Fruit fly (Drosophila melanogaster) whole organism, embryonic: ENCODE measurements around the gene CG8420.
A peak's percentile ranks its signal among the peaks of the same experiment; 100 is the strongest.

Source experiments
- BEAF-32 ChIP-seq: fragments of 200-800 bp; sonication (Bioruptor generic); optimal IDR thresholded peaks from 3 replicates; lab custom pipeline; 2017; ENCODE audit warnings: missing biosample characterization, missing genetic modification characterization, mild to moderate bottlenecking, moderate library complexity, missing genetic modification reagents
- Blimp-1 ChIP-seq: fragments of 200-800 bp; sonication (Bioruptor generic); optimal IDR thresholded peaks from 3 replicates; lab custom pipeline; 2018; ENCODE audit warnings: missing biosample characterization, missing genetic modification characterization, mild to moderate bottlenecking, moderate library complexity, missing genetic modification reagents
- CG11398 ChIP-seq: fragments of 200-800 bp; sonication (Bioruptor generic); optimal IDR thresholded peaks from 2 replicates; lab custom pipeline; 2016; ENCODE audit warnings: missing biosample characterization, missing genetic modification characterization
- CG11504 ChIP-seq: fragments of 200-800 bp; sonication (Bioruptor generic); optimal IDR thresholded peaks from 3 replicates; lab custom pipeline; 2019; ENCODE audit warnings: missing biosample characterization, mild to moderate bottlenecking, missing genetic modification characterization, moderate library complexity
- CG11560 ChIP-seq: fragments of 200-800 bp; sonication (Bioruptor generic); IDR thresholded peaks from 3 replicates; pipeline ENCODE4 v1.3.6; 2022; ENCODE audit warnings: missing biosample characterization, missing genetic modification characterization
- CG13287 ChIP-seq: fragments of 200-800 bp; sonication (Bioruptor generic); IDR thresholded peaks from 2 replicates; pipeline ENCODE4 v1.3.6; 2022; ENCODE audit warnings: missing biosample characterization, missing genetic modification characterization; ENCODE audit not compliant: partially characterized antibody
- CG15011 ChIP-seq: fragments of 200-800 bp; sonication (Bioruptor generic); optimal IDR thresholded peaks from 3 replicates; lab custom pipeline; 2018; ENCODE audit warnings: missing biosample characterization, mild to moderate bottlenecking, missing genetic modification characterization
- CG15601 ChIP-seq: fragments of 200-800 bp; sonication (Bioruptor generic); optimal IDR thresholded peaks from 3 replicates; lab custom pipeline; 2019; ENCODE audit warnings: missing biosample characterization, mild to moderate bottlenecking, missing genetic modification characterization, moderate library complexity
- CG16813 ChIP-seq: fragments of 200-800 bp; sonication (Bioruptor generic); IDR thresholded peaks from 3 replicates; pipeline ENCODE4 v1.3.6; 2022; ENCODE audit warnings: missing biosample characterization, missing genetic modification characterization; ENCODE audit not compliant: partially characterized antibody
- CG17361 ChIP-seq: fragments of 200-800 bp; sonication (Bioruptor generic); IDR thresholded peaks from 3 replicates; pipeline ENCODE4 v1.3.6; 2022; ENCODE audit warnings: missing biosample characterization, missing genetic modification characterization
- CG18619 ChIP-seq: fragments of 200-800 bp; sonication (Bioruptor generic); optimal IDR thresholded peaks from 3 replicates; lab custom pipeline; 2017; ENCODE audit warnings: missing biosample characterization, mild to moderate bottlenecking, missing genetic modification characterization
- CG34224 ChIP-seq: fragments of 200-800 bp; sonication (Bioruptor generic); IDR thresholded peaks from 3 replicates; pipeline ENCODE4 v1.3.6; 2022; ENCODE audit warnings: missing biosample characterization, missing genetic modification characterization; ENCODE audit not compliant: partially characterized antibody
- CG8944 ChIP-seq: fragments of 200-800 bp; sonication (Bioruptor generic); optimal IDR thresholded peaks from 3 replicates; lab custom pipeline; 2016; ENCODE audit warnings: missing biosample characterization, missing genetic modification characterization
- CG9876 ChIP-seq: fragments of 200-800 bp; sonication (Bioruptor generic); optimal IDR thresholded peaks from 2 replicates; lab custom pipeline; 2016; ENCODE audit warnings: missing biosample characterization, missing genetic modification characterization
- CTCF ChIP-seq: fragments of 200-800 bp; sonication (Bioruptor generic); optimal IDR thresholded peaks from 2 replicates; lab custom pipeline; 2017; ENCODE audit warnings: missing biosample characterization, mild to moderate bottlenecking, missing genetic modification characterization, moderate library complexity
- Dbx ChIP-seq: fragments of 200-800 bp; sonication (Bioruptor generic); IDR thresholded peaks from 3 replicates; pipeline ENCODE4 v1.3.6; 2022; ENCODE audit warnings: missing biosample characterization, missing genetic modification characterization
- Dek ChIP-seq: fragments of 200-800 bp; sonication (Bioruptor generic); optimal IDR thresholded peaks from 3 replicates; lab custom pipeline; 2019; ENCODE audit warnings: missing biosample characterization, mild to moderate bottlenecking, missing genetic modification characterization, moderate library complexity
- Dll ChIP-seq: fragments of 200-800 bp; sonication (Bioruptor generic); IDR thresholded peaks from 4 replicates; pipeline ENCODE4 v1.3.6; 2022; ENCODE audit warnings: missing biosample characterization, missing genetic modification characterization; ENCODE audit not compliant: partially characterized antibody
- E2f2 ChIP-seq: fragments of 200-800 bp; sonication (Bioruptor generic); IDR thresholded peaks from 2 replicates; pipeline ENCODE4 v1.3.6; 2022; ENCODE audit warnings: missing biosample characterization, missing genetic modification characterization
- ERR ChIP-seq: fragments of 200-800 bp; sonication (Bioruptor generic); optimal IDR thresholded peaks from 2 replicates; lab custom pipeline; 2016; ENCODE audit warnings: missing biosample characterization, missing genetic modification characterization
- HLH54F ChIP-seq: fragments of 200-800 bp; sonication (Bioruptor generic); optimal IDR thresholded peaks from 3 replicates; lab custom pipeline; 2016; ENCODE audit warnings: missing biosample characterization, missing genetic modification characterization
- HLHmδ ChIP-seq: fragments of 200-800 bp; sonication (Bioruptor generic); optimal IDR thresholded peaks from 2 replicates; lab custom pipeline; 2018; ENCODE audit warnings: missing biosample characterization, mild to moderate bottlenecking, missing genetic modification characterization, moderate library complexity
- MBD-R2 ChIP-seq: fragments of 200-800 bp; sonication (Bioruptor generic); IDR thresholded peaks from 2 replicates; pipeline ENCODE4 v1.3.6; 2022; ENCODE audit warnings: missing biosample characterization, missing genetic modification characterization
- NK7.1 ChIP-seq: fragments of 200-800 bp; sonication (Bioruptor generic); optimal IDR thresholded peaks from 3 replicates; lab custom pipeline; 2016; ENCODE audit warnings: missing biosample characterization, missing genetic modification characterization
- Rx ChIP-seq: fragments of 200-800 bp; sonication (Bioruptor generic); IDR thresholded peaks from 2 replicates; pipeline ENCODE4 v1.3.6; 2022; ENCODE audit warnings: missing biosample characterization, missing genetic modification characterization
- bcd ChIP-seq: fragments of 200-800 bp; sonication (Bioruptor generic); optimal IDR thresholded peaks from 2 replicates; lab custom pipeline; 2017; ENCODE audit warnings: missing biosample characterization, mild to moderate bottlenecking, missing genetic modification characterization
- cwo ChIP-seq: fragments of 200-800 bp; sonication (Bioruptor generic); optimal IDR thresholded peaks from 3 replicates; lab custom pipeline; 2017; ENCODE audit warnings: missing biosample characterization, missing genetic modification characterization, mild to moderate bottlenecking, moderate library complexity, missing genetic modification reagents
- danr ChIP-seq: fragments of 200-800 bp; sonication (Bioruptor generic); IDR thresholded peaks from 2 replicates; pipeline ENCODE4 v1.3.6; 2022; ENCODE audit warnings: missing biosample characterization, missing genetic modification characterization
- dati ChIP-seq: fragments of 200-800 bp; sonication (Bioruptor generic); IDR thresholded peaks from 2 replicates; pipeline ENCODE4 v1.3.6; 2022; ENCODE audit warnings: missing biosample characterization, missing genetic modification characterization
- dimm ChIP-seq: fragments of 200-800 bp; sonication (Bioruptor generic); IDR thresholded peaks from 2 replicates; pipeline ENCODE4 v1.3.6; 2022; ENCODE audit warnings: missing biosample characterization, missing genetic modification characterization
- en ChIP-seq: fragments of 200-800 bp; sonication (Bioruptor generic); optimal IDR thresholded peaks from 2 replicates; lab custom pipeline; 2016; ENCODE audit warnings: missing biosample characterization, missing genetic modification characterization
- h ChIP-seq: fragments of >200 bp; optimal IDR thresholded peaks from 2 replicates; lab custom pipeline; 2017
- hb ChIP-seq: fragments of 200-800 bp; sonication (Bioruptor generic); IDR thresholded peaks from 3 replicates; pipeline ENCODE4 v1.3.6; 2022; ENCODE audit warnings: missing biosample characterization, missing genetic modification characterization; ENCODE audit not compliant: partially characterized antibody
- hth ChIP-seq: fragments of >200 bp; optimal IDR thresholded peaks from 2 replicates; lab custom pipeline; 2017; ENCODE audit warnings: inconsistent platforms
- inv ChIP-seq: fragments of 200-800 bp; sonication (Bioruptor generic); IDR thresholded peaks from 2 replicates; pipeline ENCODE4 v1.3.6; 2022; ENCODE audit warnings: missing biosample characterization, missing genetic modification characterization; ENCODE audit not compliant: partially characterized antibody
- lov ChIP-seq, 2 experiments: fragments of 200-800 bp in 1 of 2; fragments of >200 bp in 1 of 2; sonication (Bioruptor generic) in 1 of 2; IDR thresholded peaks in 1 of 2; optimal IDR thresholded peaks in 1 of 2; 2 replicates in 1 of 2; 3 replicates in 1 of 2; pipeline versions ENCODE4 v1.3.6 to Lab custom; 2017 to 2022; ENCODE audit warnings: missing biosample characterization in 1 of 2, missing genetic modification characterization in 1 of 2
- pan ChIP-seq, 4 experiments: fragments of >200 bp in 3 of 4; fragments of 200-800 bp in 1 of 4; sonication (Bioruptor generic) in 1 of 4; optimal IDR thresholded peaks in 3 of 4; IDR thresholded peaks in 1 of 4; 2 replicates each; pipeline versions ENCODE4 v1.3.6 to Lab custom; 2017 to 2022; ENCODE audit warnings: missing biosample characterization in 2 of 4, missing genetic modification characterization in 2 of 4, mixed read lengths in 1 of 4
- pfk ChIP-seq: fragments of 200-800 bp; sonication (Bioruptor generic); optimal IDR thresholded peaks from 2 replicates; lab custom pipeline; 2018; ENCODE audit warnings: missing biosample characterization, mild to moderate bottlenecking, missing genetic modification characterization, moderate library complexity
- pita ChIP-seq: fragments of 200-800 bp; sonication (Bioruptor generic); optimal IDR thresholded peaks from 2 replicates; lab custom pipeline; 2017; ENCODE audit warnings: missing biosample characterization, mild to moderate bottlenecking, missing genetic modification characterization
- pum ChIP-seq: fragments of 200-800 bp; sonication (Bioruptor generic); optimal IDR thresholded peaks from 2 replicates; lab custom pipeline; 2016; ENCODE audit warnings: missing biosample characterization, missing genetic modification characterization
- ro ChIP-seq: fragments of 200-800 bp; sonication (Bioruptor generic); IDR thresholded peaks from 2 replicates; pipeline ENCODE4 v1.3.6; 2022; ENCODE audit warnings: missing biosample characterization, missing genetic modification characterization
- row ChIP-seq: fragments of 200-800 bp; sonication (Bioruptor generic); IDR thresholded peaks from 3 replicates; pipeline ENCODE4 v1.3.6; 2022; ENCODE audit warnings: missing biosample characterization, missing genetic modification characterization
- schlank ChIP-seq: fragments of 200-800 bp; sonication (Bioruptor generic); optimal IDR thresholded peaks from 2 replicates; lab custom pipeline; 2018; ENCODE audit warnings: missing biosample characterization, mild to moderate bottlenecking, missing genetic modification characterization
- scrt ChIP-seq: fragments of 200-800 bp; sonication (Bioruptor generic); optimal IDR thresholded peaks from 2 replicates; lab custom pipeline; 2018; ENCODE audit warnings: missing biosample characterization, mild to moderate bottlenecking, missing genetic modification characterization, moderate library complexity
- sna ChIP-seq: fragments of 200-800 bp; sonication (Bioruptor generic); IDR thresholded peaks from 2 replicates; pipeline ENCODE4 v1.3.6; 2022; ENCODE audit warnings: missing biosample characterization, missing genetic modification characterization; ENCODE audit not compliant: partially characterized antibody
- sr ChIP-seq: fragments of 200-800 bp; sonication (Bioruptor generic); IDR thresholded peaks from 3 replicates; pipeline ENCODE4 v1.3.6; 2022; ENCODE audit warnings: missing biosample characterization, missing genetic modification characterization
- stwl ChIP-seq: fragments of 200-800 bp; sonication (Bioruptor generic); optimal IDR thresholded peaks from 3 replicates; lab custom pipeline; 2018; ENCODE audit warnings: missing biosample characterization, mild to moderate bottlenecking, missing genetic modification characterization, moderate library complexity
- tna ChIP-seq: fragments of 200-800 bp; sonication (Bioruptor generic); IDR thresholded peaks from 2 replicates; pipeline ENCODE4 v1.3.6; 2022; ENCODE audit warnings: missing biosample characterization, missing genetic modification characterization; ENCODE audit not compliant: partially characterized antibody
- tup ChIP-seq: fragments of 200-800 bp; sonication (Bioruptor generic); optimal IDR thresholded peaks from 2 replicates; lab custom pipeline; 2016; ENCODE audit warnings: missing biosample characterization, mild to moderate bottlenecking, missing genetic modification characterization, moderate library complexity

The CG8420 gene

dm6 chr3R:9251543-9251942 lies 5.1 kb downstream of the CG8420 start, which contains the start of gene St2:
Gene St2 (plus strand): TSS chr3R:9251843.
- TF ChIP-seq CG8944 (GFP tag; lab: Kevin White, UChicago) (no peak), pan (optimal IDR thresholded peaks at IDR 0.05; lab: Kevin White, UChicago) (no peak), pan (GFP tag; optimal IDR thresholded peaks at IDR 0.05 in 1 of 2, IDR thresholded peaks at IDR 0.05 in 1 of 2) (no peak), scrt (no peak), Blimp-1 (GFP tag; lab: Kevin White, UChicago) (no peak), dimm (no peak), ERR (GFP tag; lab: Kevin White, UChicago) (no peak), CG9876 (GFP tag; lab: Kevin White, UChicago) (no peak), schlank (tag; lab: Kevin White, UChicago) (no peak)

dm6 chr3R:9254798-9255197 lies 8.3 kb downstream of the CG8420 start, which contains the start of gene CG16734:
Gene CG16734 (plus strand): TSS chr3R:9255052.
- TF ChIP-seq bcd (GFP tag; lab: Kevin White, UChicago) (no peak), CG15601 (no peak), CG17361 (GFP tag; lab: Robert Waterston, UW) (no peak), CG16813 (GFP tag; lab: Robert Waterston, UW) (peak; percentile 22; the same call in 1 of the 3 replicates), danr (GFP tag; lab: Robert Waterston, UW) (no peak), NK7.1 (GFP tag; lab: Kevin White, UChicago) (no peak), ro (GFP tag; lab: Robert Waterston, UW) (no peak), CG9876 (GFP tag; lab: Kevin White, UChicago) (no peak), en (GFP tag; lab: Kevin White, UChicago) (no peak), Dek (tag; lab: Kevin White, UChicago) (no peak), sr (no peak), Dll (peak; percentile 41; the same call in 1 of the 4 replicates), row (peak; percentile 24; the same call in 1 of the 3 replicates), CTCF (GFP tag; lab: Kevin White, UChicago) (no peak), Rx (GFP tag; lab: Robert Waterston, UW) (no peak), CG11504 (no peak), pfk (no peak), dati (GFP tag; lab: Robert Waterston, UW) (no peak), CG18619 (GFP tag; lab: Kevin White, UChicago) (no peak), sna (GFP tag; lab: Robert Waterston, UW) (peak; percentile 12; the same call in 1 of the 2 replicates), h (lab: Kevin White, UChicago) (no peak), BEAF-32 (peak; percentile 22), MBD-R2 (peak; percentile 54; the same call in 1 of the 2 replicates), CG11560 (tag; lab: Robert Waterston, UW) (no peak), CG11398 (GFP tag; lab: Kevin White, UChicago) (no peak), lov (optimal IDR thresholded peaks at IDR 0.05; lab: Kevin White, UChicago) (no peak), lov (GFP tag; IDR thresholded peaks at IDR 0.05; lab: Robert Waterston, UW) (no peak), hb (GFP tag; lab: Robert Waterston, UW) (no peak), hth (lab: Kevin White, UChicago) (no peak), HLHmδ (GFP tag; lab: Kevin White, UChicago) (no peak), inv (GFP tag; lab: Robert Waterston, UW) (no peak), tna (GFP tag; lab: Robert Waterston, UW) (peak; percentile 36; the same call in 1 of the 2 replicates), stwl (tag; lab: Kevin White, UChicago) (peak; percentile 35), tup (no peak), CG15011 (GFP tag; lab: Kevin White, UChicago) (no peak), HLH54F (no peak), E2f2 (GFP tag; lab: Robert Waterston, UW) (peak; percentile 50), pum (GFP tag; lab: Kevin White, UChicago) (no peak), pita (GFP tag; lab: Kevin White, UChicago) (no peak), CG34224 (GFP tag; lab: Robert Waterston, UW) (peak; percentile 37; the same call in 1 of the 3 replicates), CG13287 (GFP tag; lab: Robert Waterston, UW) (peak; percentile 64), Dbx (GFP tag; lab: Robert Waterston, UW) (no peak), cwo (GFP tag; lab: Kevin White, UChicago) (no peak)
